Fruit fly (Drosophila melanogaster) Kc167 (cell line): ENCODE results near the gene Tep4.

ENCODE experiments used
- Sin3A ChIP-seq: fragments of >200 bp; optimal IDR thresholded peaks from 2 replicates; lab custom pipeline; 2018; ENCODE audit warnings: missing external identifiers
- h ChIP-seq: fragments of >200 bp; optimal IDR thresholded peaks from 3 replicates; lab custom pipeline; 2018; ENCODE audit warnings: missing external identifiers
- insv ChIP-seq: fragments of >200 bp; optimal IDR thresholded peaks from 3 replicates; lab custom pipeline; 2018; ENCODE audit warnings: missing external identifiers
- psq ChIP-seq: fragments of >200 bp; optimal IDR thresholded peaks from 2 replicates; lab custom pipeline; 2017; ENCODE audit warnings: missing external identifiers
- ttk ChIP-seq: sonication (Bioruptor generic); optimal IDR thresholded peaks from 2 replicates; lab custom pipeline; 2017; ENCODE audit warnings: missing external identifiers

- TF ChIP-seq psq (lab: Kevin White, UChicago) (no peak), insv (lab: Kevin White, UChicago) (no peak), Sin3A (no peak), ttk (no peak), h (lab: Kevin White, UChicago) (no peak)
Observed at dm6 chr2L:19587334-19587659, 39.0 kb downstream of the Tep4 start.
